Worm (Caenorhabditis elegans) whole organism, L3 larva: Measurements from ENCODE around the gene F21H7.12.

Experiments
- R02D3.7 ChIP-seq: fragments of 150-350 bp; optimal IDR thresholded peaks from 2 replicates; lab custom pipeline; 2014; ENCODE audit warnings: missing biosample characterization, missing genetic modification characterization
- ZK546.5 ChIP-seq: sonication (generic microtip); optimal IDR thresholded peaks from 2 replicates; lab custom pipeline; 2017; ENCODE audit warnings: missing biosample characterization, missing genetic modification characterization
- aly-2 ChIP-seq: fragments of 150-350 bp; optimal IDR thresholded peaks from 2 replicates; lab custom pipeline; 2014; ENCODE audit warnings: missing biosample characterization, missing genetic modification characterization
- ama-1 ChIP-seq: fragments of 150-350 bp; optimal IDR thresholded peaks from 2 replicates; lab custom pipeline; 2018
- ceh-16 ChIP-seq: sonication (generic microtip); optimal IDR thresholded peaks from 2 replicates; lab custom pipeline; 2017; ENCODE audit warnings: missing biosample characterization, missing genetic modification characterization
- ceh-82 ChIP-seq: fragments of 150-350 bp; optimal IDR thresholded peaks from 2 replicates; lab custom pipeline; 2014; ENCODE audit warnings: missing biosample characterization, missing genetic modification characterization
- ceh-9 ChIP-seq: sonication (generic microtip); optimal IDR thresholded peaks from 2 replicates; lab custom pipeline; 2018; ENCODE audit warnings: missing biosample characterization, missing genetic modification characterization
- daf-12 ChIP-seq: fragments of 150-350 bp; optimal IDR thresholded peaks from 2 replicates; lab custom pipeline; 2014; ENCODE audit warnings: missing biosample characterization, missing genetic modification reagents, missing genetic modification characterization
- egl-27 ChIP-seq: sonication (generic microtip); optimal IDR thresholded peaks from 4 replicates; lab custom pipeline; 2017; ENCODE audit warnings: missing biosample characterization, missing genetic modification reagents, missing genetic modification characterization
- egl-5 ChIP-seq: fragments of 150-350 bp; optimal IDR thresholded peaks from 2 replicates; lab custom pipeline; 2017; ENCODE audit warnings: missing biosample characterization, missing genetic modification reagents, missing genetic modification characterization, inconsistent platforms
- elt-1 ChIP-seq: fragments of 150-350 bp; optimal IDR thresholded peaks from 2 replicates; lab custom pipeline; 2014; ENCODE audit warnings: missing biosample characterization, missing genetic modification characterization
- elt-3 ChIP-seq, 3 experiments: fragments of 150-350 bp in 1 of 3; sonication (generic microtip) in 2 of 3; optimal IDR thresholded peaks; 2 replicates in 2 of 3; 4 replicates in 1 of 3; lab custom pipeline; 2014 to 2017; ENCODE audit warnings: missing biosample characterization in 3 of 3, missing genetic modification characterization in 3 of 3
- eor-1 ChIP-seq, 2 experiments: fragments of 150-350 bp; optimal IDR thresholded peaks; 2 replicates each; lab custom pipeline; 2014 to 2018; ENCODE audit warnings: missing biosample characterization in 2 of 2, missing genetic modification characterization in 2 of 2
- fkh-2 ChIP-seq: fragments of 150-350 bp; optimal IDR thresholded peaks from 2 replicates; lab custom pipeline; 2014; ENCODE audit warnings: missing biosample characterization, missing genetic modification reagents, missing genetic modification characterization
- fos-1 ChIP-seq: fragments of 150-350 bp; optimal IDR thresholded peaks from 2 replicates; lab custom pipeline; 2014; ENCODE audit warnings: missing biosample characterization, missing genetic modification characterization
- hmg-11 ChIP-seq: sonication (generic microtip); optimal IDR thresholded peaks from 2 replicates; lab custom pipeline; 2016; ENCODE audit warnings: missing genetic modification characterization, missing compliant biosample characterization
- jun-1 ChIP-seq: fragments of 150-350 bp; optimal IDR thresholded peaks from 2 replicates; lab custom pipeline; 2014; ENCODE audit warnings: missing biosample characterization, missing genetic modification reagents, missing genetic modification characterization
- lin-15B ChIP-seq: fragments of 150-350 bp; optimal IDR thresholded peaks from 2 replicates; lab custom pipeline; 2014; ENCODE audit warnings: missing biosample characterization, missing genetic modification characterization
- lin-39 ChIP-seq: fragments of 150-350 bp; optimal IDR thresholded peaks from 2 replicates; lab custom pipeline; 2018; ENCODE audit warnings: missing biosample characterization, missing genetic modification reagents, missing genetic modification characterization
- lsy-12 ChIP-seq: sonication (generic microtip); optimal IDR thresholded peaks from 2 replicates; lab custom pipeline; 2016; ENCODE audit warnings: mild to moderate bottlenecking, missing genetic modification characterization, missing compliant biosample characterization
- mml-1 ChIP-seq: fragments of 150-350 bp; sonication (generic microtip); optimal IDR thresholded peaks from 3 replicates; lab custom pipeline; 2014; ENCODE audit warnings: missing biosample characterization, missing genetic modification characterization
- nhr-11 ChIP-seq: fragments of 150-350 bp; optimal IDR thresholded peaks from 2 replicates; lab custom pipeline; 2014; ENCODE audit warnings: missing biosample characterization, missing genetic modification characterization
- nhr-12 ChIP-seq: fragments of 150-350 bp; optimal IDR thresholded peaks from 2 replicates; lab custom pipeline; 2014; ENCODE audit warnings: missing biosample characterization, missing genetic modification characterization
- nhr-23 ChIP-seq: fragments of 150-350 bp; optimal IDR thresholded peaks from 2 replicates; lab custom pipeline; 2014; ENCODE audit warnings: missing biosample characterization, missing genetic modification reagents, missing genetic modification characterization
- nhr-237 ChIP-seq: fragments of 150-350 bp; optimal IDR thresholded peaks from 2 replicates; lab custom pipeline; 2014; ENCODE audit warnings: missing biosample characterization, missing genetic modification characterization
- nhr-28 ChIP-seq: fragments of 150-350 bp; optimal IDR thresholded peaks from 2 replicates; lab custom pipeline; 2014; ENCODE audit warnings: missing biosample characterization, missing genetic modification characterization
- nhr-43 ChIP-seq: sonication (generic microtip); optimal IDR thresholded peaks from 2 replicates; lab custom pipeline; 2016; ENCODE audit warnings: mild to moderate bottlenecking, missing genetic modification characterization, missing compliant biosample characterization; ENCODE audit not compliant: poor library complexity, severe bottlenecking
- nhr-76 ChIP-seq: fragments of 150-350 bp; sonication (generic microtip); optimal IDR thresholded peaks from 5 replicates; lab custom pipeline; 2014; ENCODE audit warnings: missing biosample characterization, missing genetic modification characterization
- nhr-77 ChIP-seq: fragments of 150-350 bp; optimal IDR thresholded peaks from 2 replicates; lab custom pipeline; 2014; ENCODE audit warnings: missing biosample characterization, missing genetic modification characterization
- pqm-1 ChIP-seq: fragments of 150-350 bp; optimal IDR thresholded peaks from 2 replicates; lab custom pipeline; 2017; ENCODE audit warnings: missing biosample characterization, missing genetic modification characterization, inconsistent platforms
- sea-2 ChIP-seq: fragments of 150-350 bp; sonication (generic microtip); optimal IDR thresholded peaks from 4 replicates; lab custom pipeline; 2014; ENCODE audit warnings: missing biosample characterization, missing genetic modification reagents, missing genetic modification characterization
- snpc-4 ChIP-seq: fragments of 150-350 bp; optimal IDR thresholded peaks from 2 replicates; lab custom pipeline; 2014; ENCODE audit warnings: missing biosample characterization, missing genetic modification characterization
- tbx-2 ChIP-seq: sonication (generic microtip); optimal IDR thresholded peaks from 2 replicates; lab custom pipeline; 2016; ENCODE audit warnings: mild to moderate bottlenecking, missing genetic modification characterization, missing compliant biosample characterization
- unc-39 ChIP-seq: sonication (generic microtip); optimal IDR thresholded peaks from 4 replicates; lab custom pipeline; 2017; ENCODE audit warnings: missing biosample characterization, missing genetic modification characterization
- unc-62 ChIP-seq: fragments of 150-350 bp; sonication (generic microtip); optimal IDR thresholded peaks from 4 replicates; lab custom pipeline; 2014; ENCODE audit warnings: missing biosample characterization, missing genetic modification reagents, missing genetic modification characterization
- zag-1 ChIP-seq: fragments of 150-350 bp; optimal IDR thresholded peaks from 2 replicates; lab custom pipeline; 2014; ENCODE audit warnings: missing biosample characterization, missing genetic modification characterization
- ztf-11 ChIP-seq: fragments of 150-350 bp; optimal IDR thresholded peaks from 2 replicates; lab custom pipeline; 2014; ENCODE audit warnings: missing biosample characterization, missing genetic modification characterization
- ztf-4 ChIP-seq: fragments of 150-350 bp; optimal IDR thresholded peaks from 2 replicates; lab custom pipeline; 2014; ENCODE audit warnings: missing biosample characterization, missing genetic modification characterization

Gene F21H7.12

DNA sequence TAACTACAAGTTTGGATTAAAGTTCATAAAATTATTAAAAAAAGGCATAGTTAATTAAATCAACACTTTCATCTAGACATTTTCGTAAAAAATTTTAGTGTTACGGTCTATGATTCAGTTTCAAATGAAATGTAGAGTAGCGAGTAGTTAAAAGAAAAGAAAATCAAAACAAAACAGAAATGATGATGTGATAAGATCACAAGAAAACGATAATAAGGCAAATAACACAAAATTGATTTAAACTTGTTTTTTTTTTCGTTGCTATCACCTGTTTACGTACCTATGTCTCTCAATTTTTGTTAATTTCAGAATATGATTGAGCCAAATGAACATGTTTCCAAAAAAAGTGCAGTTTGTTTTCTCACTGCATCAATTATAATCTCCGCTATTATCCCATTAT is at the start of gene F21H7.12, which contains the start of gene F21H7.2:
TSS of gene F21H7.12 (plus strand) at position 270 of the 400 bp plus-strand sequence.
TSS of gene F21H7.2 (minus strand) at position 101 of the 400 bp plus-strand sequence.
- TF ChIP-seq ceh-16 (tag; lab: Kevin White, UChicago) (no peak), lin-39 (no peak), jun-1 (tag; lab: Kevin White, UChicago) (no peak), ceh-82 (tag; lab: Kevin White, UChicago) (no peak), zag-1 (tag; lab: Kevin White, UChicago) (no peak), fkh-2 (tag; lab: Kevin White, UChicago) (no peak), snpc-4 (tag; lab: Kevin White, UChicago) (no peak), ztf-11 (tag; lab: Kevin White, UChicago) (no peak), mml-1 (tag; lab: Kevin White, UChicago) (no peak), nhr-12 (tag; lab: Kevin White, UChicago) (no peak), hmg-11 (tag; lab: Kevin White, UChicago) (no peak), nhr-23 (tag; lab: Kevin White, UChicago) (no peak), ceh-9 (tag; lab: Kevin White, UChicago) (no peak), egl-27 (tag; lab: Kevin White, UChicago) (no peak), unc-62 (GFP tag; lab: Kevin White, UChicago) (no peak), nhr-237 (tag; lab: Kevin White, UChicago) (no peak), tbx-2 (no peak), aly-2 (tag; lab: Kevin White, UChicago) (no peak), nhr-76 (no peak), R02D3.7 (no peak)

DNA sequence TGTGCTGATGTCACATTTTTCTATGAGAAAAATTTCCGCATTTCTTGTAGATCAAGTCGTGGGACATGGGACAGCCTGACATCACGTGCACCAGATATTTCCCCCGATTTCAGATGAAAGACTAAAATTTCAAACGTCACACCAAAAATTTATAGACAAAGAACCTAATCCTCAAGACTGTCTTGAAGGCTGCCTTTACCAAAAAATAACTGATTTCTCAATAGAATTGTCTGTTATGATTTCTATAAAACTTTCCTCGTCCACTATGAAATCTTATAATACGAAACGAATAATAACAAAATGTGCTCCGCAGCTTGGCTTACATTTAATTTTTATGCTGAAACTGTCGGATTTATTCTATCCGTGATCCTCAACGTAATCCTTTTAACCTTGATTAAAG is 49.6 kb upstream of the F21H7.12 start, which contains the start of gene str-106:
TSS of gene str-106 (plus strand) at position 301 of the 400 bp plus-strand sequence.
- TF ChIP-seq fos-1 (no peak), hmg-11 (tag; lab: Kevin White, UChicago) (no peak), ZK546.5 (tag; lab: Kevin White, UChicago) (no peak), lsy-12 (no peak), mml-1 (tag; lab: Kevin White, UChicago) (no peak), lin-15B (no peak), fkh-2 (tag; lab: Kevin White, UChicago) (no peak), ztf-11 (tag; lab: Kevin White, UChicago) (no peak), lin-39 (no peak), R02D3.7 (no peak), nhr-11 (tag; lab: Kevin White, UChicago) (no peak), nhr-28 (no peak), ztf-4 (tag; lab: Kevin White, UChicago) (no peak), zag-1 (tag; lab: Kevin White, UChicago) (no peak)
- TF ChIP-seq, all 47 proteins: peak for 0

DNA sequence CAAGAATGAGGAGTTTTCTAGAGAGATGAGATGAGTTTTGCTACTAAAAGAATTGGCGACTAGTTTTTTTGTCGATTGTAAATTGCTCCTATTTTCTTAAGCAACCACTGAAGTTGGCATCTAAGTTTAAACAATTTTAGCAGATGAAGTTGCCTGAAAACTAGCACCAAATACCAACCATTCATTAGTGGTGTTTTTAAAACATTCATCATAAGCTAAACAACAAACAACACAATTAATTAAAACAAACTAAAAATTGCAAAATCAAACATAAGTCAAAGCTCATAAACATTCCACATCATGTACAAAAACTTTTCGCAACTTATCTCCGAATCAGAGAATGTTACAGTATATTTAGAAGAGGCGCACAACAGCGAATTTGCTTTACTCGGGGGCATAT is 47.9 kb upstream of the F21H7.12 start, which contains the start of gene srz-13:
TSS of gene srz-13 (plus strand) at position 301 of the 400 bp plus-strand sequence.
- no peak for TF ChIP-seq nhr-12 (tag; lab: Kevin White, UChicago)
- no peak for TF ChIP-seq ZK546.5 (tag; lab: Kevin White, UChicago)
- no peak for TF ChIP-seq ztf-4 (tag; lab: Kevin White, UChicago)
- no peak for TF ChIP-seq aly-2 (tag; lab: Kevin White, UChicago)
- no peak for TF ChIP-seq egl-5 (tag; lab: Kevin White, UChicago)
- TF ChIP-seq elt-3 (tag; optimal IDR thresholded peaks at IDR 0.05; lab: Kevin White, UChicago), result no peak
- TF ChIP-seq ceh-82 (tag; lab: Kevin White, UChicago), result no peak
- TF ChIP-seq elt-1 (tag; lab: Kevin White, UChicago), result no peak
- no peak for TF ChIP-seq nhr-43 (tag; lab: Kevin White, UChicago)
- no peak for TF ChIP-seq tbx-2
- TF ChIP-seq pqm-1 (tag; lab: Kevin White, UChicago), result no peak

DNA sequence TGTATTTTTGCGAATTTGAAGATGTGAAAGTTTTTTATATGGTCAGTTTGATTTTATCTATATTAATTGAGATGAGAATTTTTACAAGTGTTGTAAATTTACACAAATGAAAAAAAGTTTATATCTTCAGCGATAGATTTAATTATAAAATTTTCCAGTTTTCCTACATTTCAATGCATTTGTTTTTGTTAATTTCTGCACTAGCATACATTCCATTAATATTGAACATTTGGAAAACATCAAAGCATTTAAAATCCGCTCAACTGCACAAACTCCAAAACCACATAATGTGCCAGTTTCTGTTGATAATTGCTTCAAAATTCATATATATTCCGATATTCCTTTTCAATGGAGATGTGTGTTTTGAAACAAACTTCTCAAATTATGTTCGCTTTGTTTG is 47.0 kb upstream of the F21H7.12 start, which contains the start of gene srh-277:
TSS of gene srh-277 (plus strand) at position 301 of the 400 bp plus-strand sequence.
- TF ChIP-seq unc-39 (tag; lab: Kevin White, UChicago), result no peak
- no peak for TF ChIP-seq eor-1 (tag; optimal IDR thresholded peaks at IDR 0.05; lab: Kevin White, UChicago)
- TF ChIP-seq, all 47 proteins: peak for 0

DNA sequence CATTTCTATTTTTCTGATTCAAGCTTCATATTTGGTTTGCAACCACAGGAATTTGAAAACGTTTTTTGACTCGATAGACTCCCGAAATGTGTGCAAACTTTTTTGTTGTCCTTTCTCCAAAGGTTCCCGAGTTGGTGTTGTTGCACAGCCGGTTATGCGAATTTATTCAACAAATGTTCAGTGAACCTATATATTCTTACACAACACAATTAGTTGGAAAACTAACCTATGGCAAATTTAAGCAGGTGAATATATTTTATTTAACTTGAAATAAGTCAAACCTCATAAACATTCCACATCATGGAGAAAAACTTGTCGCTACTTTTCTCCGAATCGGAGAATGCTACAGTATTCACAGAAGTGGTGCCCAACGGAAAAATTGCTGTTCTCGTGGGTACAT is 46.6 kb upstream of the F21H7.12 start, which contains the start of gene srz-14:
TSS of gene srz-14 (plus strand) at position 301 of the 400 bp plus-strand sequence.
- TF ChIP-seq nhr-77 (tag; lab: Kevin White, UChicago), result no peak
- TF ChIP-seq nhr-11 (tag; lab: Kevin White, UChicago), result no peak
- no peak for TF ChIP-seq sea-2
- TF ChIP-seq pqm-1 (tag; lab: Kevin White, UChicago), result no peak
- no peak for TF ChIP-seq daf-12 (tag; lab: Kevin White, UChicago)
- no peak for TF ChIP-seq ceh-16 (tag; lab: Kevin White, UChicago)
- no peak for TF ChIP-seq ama-1 (lab: Kevin White, UChicago)
- no peak for TF ChIP-seq unc-62 (GFP tag; lab: Kevin White, UChicago)
- no peak for TF ChIP-seq snpc-4 (tag; lab: Kevin White, UChicago)
